Fruit fly (Drosophila melanogaster) whole organism, pupa: Measurements from ENCODE around the gene CG10584.
A peak's percentile ranks its signal among the peaks of the same experiment; 100 is the strongest.

Experiments used
- CG10348 ChIP-seq: fragments of 200-800 bp; sonication (Bioruptor generic); IDR thresholded peaks from 2 replicates; pipeline ENCODE4 v1.3.6; 2022; ENCODE audit warnings: missing biosample characterization, missing genetic modification characterization
- CG12605 ChIP-seq: fragments of 200-800 bp; sonication (Bioruptor generic); IDR thresholded peaks from 2 replicates; pipeline ENCODE4 v1.3.6; 2022; ENCODE audit warnings: missing biosample characterization, missing genetic modification characterization
- CG13204 ChIP-seq: fragments of 200-800 bp; sonication (Bioruptor generic); optimal IDR thresholded peaks from 2 replicates; lab custom pipeline; 2018; ENCODE audit warnings: missing biosample characterization, mild to moderate bottlenecking, missing genetic modification characterization, moderate library complexity
- CG14655 ChIP-seq: fragments of 200-800 bp; sonication (Bioruptor generic); optimal IDR thresholded peaks from 3 replicates; lab custom pipeline; 2017; ENCODE audit warnings: mild to moderate bottlenecking, missing biosample characterization, missing genetic modification reagents, missing genetic modification characterization
- CG15710 ChIP-seq: fragments of 200-800 bp; sonication (Bioruptor generic); optimal IDR thresholded peaks from 2 replicates; lab custom pipeline; 2018; ENCODE audit warnings: missing biosample characterization, mild to moderate bottlenecking, missing genetic modification characterization, moderate library complexity
- CG17806 ChIP-seq: fragments of 200-800 bp; sonication (Bioruptor generic); optimal IDR thresholded peaks from 2 replicates; lab custom pipeline; 2018; ENCODE audit warnings: missing biosample characterization, mild to moderate bottlenecking, missing genetic modification characterization, moderate library complexity
- CG32121 ChIP-seq: fragments of 200-800 bp; sonication (Bioruptor generic); IDR thresholded peaks from 2 replicates; pipeline ENCODE4 v1.3.6; 2022; ENCODE audit warnings: missing biosample characterization, missing genetic modification characterization
- CG34367 ChIP-seq: fragments of 200-800 bp; sonication (Bioruptor generic); optimal IDR thresholded peaks from 2 replicates; lab custom pipeline; 2018; ENCODE audit warnings: missing biosample characterization, mild to moderate bottlenecking, missing genetic modification characterization
- CG4496 ChIP-seq: fragments of 200-800 bp; sonication (Bioruptor generic); IDR thresholded peaks from 3 replicates; pipeline ENCODE4 v1.3.6; 2022; ENCODE audit warnings: missing biosample characterization, missing genetic modification characterization
- CG8159 ChIP-seq: fragments of 200-800 bp; sonication (Bioruptor generic); optimal IDR thresholded peaks from 3 replicates; lab custom pipeline; 2018; ENCODE audit warnings: missing biosample characterization, mild to moderate bottlenecking, missing genetic modification characterization, moderate library complexity
- CG8301 ChIP-seq: fragments of 200-800 bp; sonication (Bioruptor generic); optimal IDR thresholded peaks from 2 replicates; lab custom pipeline; 2018; ENCODE audit warnings: missing biosample characterization, mild to moderate bottlenecking, missing genetic modification characterization
- CG9948 ChIP-seq: fragments of 200-800 bp; sonication (Bioruptor generic); optimal IDR thresholded peaks from 2 replicates; lab custom pipeline; 2018; ENCODE audit warnings: missing biosample characterization, mild to moderate bottlenecking, missing genetic modification characterization, moderate library complexity
- D1 ChIP-seq: fragments of 200-800 bp; sonication (Bioruptor generic); optimal IDR thresholded peaks from 2 replicates; lab custom pipeline; 2018; ENCODE audit warnings: missing biosample characterization, mild to moderate bottlenecking, missing genetic modification characterization, moderate library complexity
- EcR ChIP-seq: fragments of 200-800 bp; sonication (Bioruptor generic); optimal IDR thresholded peaks from 3 replicates; lab custom pipeline; 2019; ENCODE audit warnings: missing biosample characterization, missing genetic modification characterization, mild to moderate bottlenecking, moderate library complexity, missing genetic modification reagents
- Ets98B ChIP-seq: fragments of 200-800 bp; sonication (Bioruptor generic); IDR thresholded peaks from 2 replicates; pipeline ENCODE4 v1.3.6; 2022; ENCODE audit warnings: missing biosample characterization, missing genetic modification characterization
- Pif1A ChIP-seq: fragments of 200-800 bp; sonication (Bioruptor generic); optimal IDR thresholded peaks from 3 replicates; lab custom pipeline; 2016; ENCODE audit warnings: missing biosample characterization, missing genetic modification characterization
- Pif1B ChIP-seq: fragments of 200-800 bp; sonication (Bioruptor generic); optimal IDR thresholded peaks from 3 replicates; lab custom pipeline; 2016; ENCODE audit warnings: missing biosample characterization, missing genetic modification characterization
- Snoo ChIP-seq: fragments of 200-800 bp; sonication (Bioruptor generic); optimal IDR thresholded peaks from 3 replicates; lab custom pipeline; 2017; ENCODE audit warnings: missing biosample characterization, mild to moderate bottlenecking, missing genetic modification characterization, inconsistent platforms
- fd96Ca ChIP-seq: fragments of 200-800 bp; sonication (Bioruptor generic); IDR thresholded peaks from 3 replicates; pipeline ENCODE4 v1.3.6; 2022; ENCODE audit warnings: missing biosample characterization, missing genetic modification characterization
- gl ChIP-seq: fragments of 200-800 bp; sonication (Bioruptor generic); optimal IDR thresholded peaks from 2 replicates; lab custom pipeline; 2018; ENCODE audit warnings: missing biosample characterization, mild to moderate bottlenecking, missing genetic modification characterization
- rn ChIP-seq: fragments of 200-800 bp; sonication (Bioruptor generic); IDR thresholded peaks from 2 replicates; pipeline ENCODE4 v1.3.6; 2022; ENCODE audit warnings: missing biosample characterization, missing genetic modification characterization

CG10584 gene

DNA sequence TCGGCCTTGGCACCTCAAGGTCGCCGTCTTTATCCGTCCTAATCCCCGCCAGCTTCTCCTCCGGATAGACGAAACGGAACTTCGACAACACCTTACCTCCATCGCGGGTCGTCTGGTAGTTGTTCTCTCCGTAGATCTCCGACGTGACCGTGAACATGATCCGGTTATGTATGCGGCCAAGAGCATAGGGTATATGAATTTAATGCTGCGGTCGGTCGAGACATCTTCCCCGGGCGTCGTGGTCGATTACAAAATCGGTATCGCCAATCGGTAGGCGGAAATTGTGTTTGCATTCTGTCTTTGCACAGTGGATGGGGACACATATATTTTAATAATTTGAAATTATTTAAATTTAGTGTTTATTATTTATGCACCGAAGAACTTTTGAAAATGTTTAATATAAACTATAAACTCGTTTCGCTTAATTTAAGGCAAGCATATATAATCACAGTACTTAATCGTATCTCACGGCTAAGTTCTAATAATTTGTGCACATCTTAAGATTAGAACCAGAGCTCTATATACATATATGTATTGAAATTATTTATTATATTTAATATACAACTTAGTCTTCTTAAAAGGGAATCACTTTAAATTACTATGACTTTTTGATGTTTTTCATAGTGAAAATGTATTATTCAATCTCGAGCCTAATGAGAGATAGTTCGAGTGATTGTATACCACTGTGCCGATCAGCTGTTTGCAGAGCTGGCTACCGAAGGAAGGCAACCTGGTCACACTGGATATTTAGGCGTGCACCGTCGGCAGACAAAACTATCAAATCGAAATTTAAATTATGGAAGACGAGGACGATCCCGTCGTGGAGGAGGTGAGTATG is at the start of gene CG10584, which contains the start of gene Polr3E:
CG10584 (minus strand) TSS at position 268 of the 838 bp plus-strand sequence.
Polr3E (plus strand) TSS at position 733 of the 838 bp plus-strand sequence.
- peak; percentile 82 for TF ChIP-seq Ets98B (GFP tag; lab: Robert Waterston, UW)
- no peak for TF ChIP-seq fd96Ca (GFP tag; lab: Robert Waterston, UW)
- peak; percentile 95 for TF ChIP-seq CG8159 (tag; lab: Kevin White, UChicago)
- peak; percentile 13 for TF ChIP-seq EcR (GFP tag; lab: Kevin White, UChicago)
- TF ChIP-seq CG8301 (tag; lab: Kevin White, UChicago), result peak; percentile 91
- TF ChIP-seq CG13204 (GFP tag; lab: Kevin White, UChicago), result peak; percentile 82
- peak; percentile 84 for TF ChIP-seq CG4496 (GFP tag; lab: Robert Waterston, UW)
- peak; percentile 93 for TF ChIP-seq CG9948
- TF ChIP-seq CG10348, result peak; percentile 46; the same call in 1 of the 2 replicates
- peak; percentile 60 for TF ChIP-seq gl
- peak; percentile 63; the same call in 1 of the 2 replicates for TF ChIP-seq rn (GFP tag; lab: Robert Waterston, UW)
- TF ChIP-seq Pif1A, result peak; percentile 75
- TF ChIP-seq D1 (tag; lab: Kevin White, UChicago), result peak; percentile 90
- peak; percentile 89 for TF ChIP-seq CG34367 (tag; lab: Kevin White, UChicago)
- TF ChIP-seq CG12605 (GFP tag; lab: Robert Waterston, UW), result peak; percentile 70
- TF ChIP-seq CG17806 (tag; lab: Kevin White, UChicago), result peak; percentile 92
- TF ChIP-seq CG32121 (GFP tag; lab: Robert Waterston, UW), result peak; percentile 88
- peak; percentile 94 for TF ChIP-seq Snoo
- peak; percentile 94 for TF ChIP-seq CG15710 (tag; lab: Kevin White, UChicago)
- peak; percentile 86 for TF ChIP-seq Pif1B (GFP tag; lab: Kevin White, UChicago)
- TF ChIP-seq CG14655 (GFP tag; lab: Kevin White, UChicago), result peak; percentile 96

DNA sequence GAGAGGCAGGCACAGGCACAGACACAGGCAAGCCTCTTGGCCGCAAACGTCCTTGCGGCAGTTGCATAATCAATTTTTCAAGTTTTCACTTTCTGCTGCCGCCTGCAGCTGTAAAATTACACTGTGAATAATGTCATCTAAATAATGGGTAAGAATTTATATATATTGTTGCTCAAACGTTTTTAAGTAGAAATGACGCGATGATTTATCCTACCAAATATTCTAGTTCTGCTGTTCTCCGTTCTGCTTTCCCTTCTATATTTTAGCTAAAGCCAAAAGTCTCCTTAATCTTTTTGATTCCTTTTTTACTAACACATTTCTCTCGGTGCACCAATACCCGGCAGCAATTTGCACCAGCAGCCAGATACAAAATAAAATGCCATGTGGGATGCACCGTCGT is 49.3 kb upstream of the CG10584 start:
- TF ChIP-seq rn (GFP tag; lab: Robert Waterston, UW), result no peak
- peak; percentile 56 for TF ChIP-seq CG12605 (GFP tag; lab: Robert Waterston, UW)
- peak; percentile 55 for TF ChIP-seq Ets98B (GFP tag; lab: Robert Waterston, UW)
- TF ChIP-seq CG4496 (GFP tag; lab: Robert Waterston, UW), result peak; percentile 73; the same call in 2 of the 3 replicates
- peak; percentile 52 for TF ChIP-seq Pif1B (GFP tag; lab: Kevin White, UChicago)
- TF ChIP-seq CG10348, result no peak
- peak; percentile 21; the same call in 1 of the 2 replicates for TF ChIP-seq CG32121 (GFP tag; lab: Robert Waterston, UW)
- no peak for TF ChIP-seq CG15710 (tag; lab: Kevin White, UChicago)
- TF ChIP-seq Snoo, result no peak
- TF ChIP-seq fd96Ca (GFP tag; lab: Robert Waterston, UW), result no peak
- no peak for TF ChIP-seq CG13204 (GFP tag; lab: Kevin White, UChicago)
- TF ChIP-seq CG8301 (tag; lab: Kevin White, UChicago), result no peak
- no peak for TF ChIP-seq D1 (tag; lab: Kevin White, UChicago)
- no peak for TF ChIP-seq CG14655 (GFP tag; lab: Kevin White, UChicago)
- TF ChIP-seq CG17806 (tag; lab: Kevin White, UChicago), result no peak
- peak; percentile 19 for TF ChIP-seq CG34367 (tag; lab: Kevin White, UChicago)
- no peak for TF ChIP-seq CG8159 (tag; lab: Kevin White, UChicago)
- no peak for TF ChIP-seq gl
- TF ChIP-seq CG9948, result no peak
- TF ChIP-seq Pif1A, result peak; percentile 77
- TF ChIP-seq EcR (GFP tag; lab: Kevin White, UChicago), result no peak

DNA sequence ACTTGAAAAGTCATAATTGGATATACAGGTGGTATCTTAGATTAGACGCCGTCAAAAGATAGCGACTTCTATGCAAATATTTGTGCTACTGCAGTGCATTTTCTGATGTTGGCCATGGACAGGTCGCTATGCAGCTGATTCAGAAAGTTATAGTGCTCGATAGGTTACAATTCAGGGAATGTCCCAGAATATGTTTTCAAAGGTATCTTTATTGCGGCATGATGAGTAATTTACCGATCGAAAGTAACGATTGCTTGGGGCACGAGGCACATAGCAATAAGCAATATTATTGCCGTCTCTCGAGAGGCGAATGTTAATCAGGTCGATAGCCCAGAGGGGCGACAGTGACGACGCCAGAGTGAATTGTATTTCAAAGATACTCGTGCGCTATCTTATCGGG is 38.9 kb upstream of the CG10584 start:
- TF ChIP-seq D1 (tag; lab: Kevin White, UChicago) (no peak), Ets98B (GFP tag; lab: Robert Waterston, UW) (no peak), CG10348 (no peak), CG13204 (GFP tag; lab: Kevin White, UChicago) (no peak), EcR (GFP tag; lab: Kevin White, UChicago) (no peak), gl (no peak), CG32121 (GFP tag; lab: Robert Waterston, UW) (no peak), Pif1A (no peak), CG8301 (tag; lab: Kevin White, UChicago) (no peak), Pif1B (GFP tag; lab: Kevin White, UChicago) (no peak), CG34367 (tag; lab: Kevin White, UChicago) (no peak), CG9948 (no peak), CG15710 (tag; lab: Kevin White, UChicago) (no peak), fd96Ca (GFP tag; lab: Robert Waterston, UW) (no peak), Snoo (no peak), rn (GFP tag; lab: Robert Waterston, UW) (no peak), CG12605 (GFP tag; lab: Robert Waterston, UW) (no peak), CG17806 (tag; lab: Kevin White, UChicago) (no peak)

DNA sequence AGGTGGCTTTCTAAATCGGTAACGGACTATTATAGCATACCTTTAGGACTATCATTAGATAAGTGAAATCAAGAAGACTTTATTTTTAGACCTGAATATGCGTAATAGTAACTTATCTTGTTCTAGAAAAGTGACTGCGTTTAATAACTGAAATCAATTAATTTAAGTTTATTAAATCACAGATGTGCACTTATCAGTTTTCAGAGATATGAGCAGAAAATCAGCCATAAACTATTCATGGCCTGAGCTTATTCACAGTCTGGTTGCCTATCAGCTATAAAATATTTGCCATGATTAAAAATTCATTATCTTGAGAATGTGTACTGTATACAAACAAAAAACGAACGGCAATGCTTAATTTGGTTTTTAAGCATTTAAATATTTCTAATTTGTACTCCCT is 38.3 kb upstream of the CG10584 start:
- TF ChIP-seq CG17806 (tag; lab: Kevin White, UChicago) (no peak), Ets98B (GFP tag; lab: Robert Waterston, UW) (no peak), EcR (GFP tag; lab: Kevin White, UChicago) (no peak), CG13204 (GFP tag; lab: Kevin White, UChicago) (no peak), CG8159 (tag; lab: Kevin White, UChicago) (no peak), CG10348 (no peak), Pif1A (no peak), Snoo (no peak), CG34367 (tag; lab: Kevin White, UChicago) (no peak), CG9948 (no peak), CG14655 (GFP tag; lab: Kevin White, UChicago) (no peak), CG8301 (tag; lab: Kevin White, UChicago) (no peak), CG12605 (GFP tag; lab: Robert Waterston, UW) (no peak)
